Worm (Caenorhabditis elegans) whole organism, L4 larva: ENCODE data around the gene arrd-14.

ENCODE experiments used
- F44E2.7 ChIP-seq: fragments of 200-800 bp; sonication (Bioruptor generic); IDR thresholded peaks from 2 replicates; pipeline ENCODE4 v2.1.2; 2022; ENCODE audit warnings: missing genetic modification characterization, missing compliant biosample characterization
- Y105C5A.15 ChIP-seq: fragments of 200-800 bp; sonication (Bioruptor generic); IDR thresholded peaks from 2 replicates; pipeline ENCODE4 v1.3.6; 2022; ENCODE audit warnings: missing genetic modification characterization, missing compliant biosample characterization
- Y48G9A.11 ChIP-seq: fragments of 200-800 bp; sonication (Bioruptor generic); IDR thresholded peaks from 2 replicates; pipeline ENCODE4 v1.3.6; 2022; ENCODE audit warnings: missing genetic modification reagents, missing genetic modification characterization, missing compliant biosample characterization
- ZK546.5 ChIP-seq, 2 experiments: sonication (generic microtip); optimal IDR thresholded peaks; 2 replicates each; lab custom pipeline; 2017; ENCODE audit warnings: missing biosample characterization in 2 of 2, missing genetic modification characterization in 2 of 2
- aha-1 ChIP-seq: fragments of 150-350 bp; peaks from one replicate; lab custom pipeline; 2014; ENCODE audit warnings: missing biosample characterization, missing genetic modification characterization
- aly-2 ChIP-seq: sonication (generic microtip); optimal IDR thresholded peaks from 2 replicates; lab custom pipeline; 2018; ENCODE audit warnings: missing biosample characterization, missing genetic modification characterization
- ceh-44 ChIP-seq: fragments of 200-800 bp; sonication (Bioruptor generic); IDR thresholded peaks from 2 replicates; pipeline ENCODE4 v1.3.6; 2022; ENCODE audit warnings: missing genetic modification reagents, missing genetic modification characterization, missing compliant biosample characterization
- ces-1 ChIP-seq: fragments of 150-350 bp; sonication (generic microtip); optimal IDR thresholded peaks from 4 replicates; lab custom pipeline; 2014; ENCODE audit warnings: missing biosample characterization, missing genetic modification reagents, missing genetic modification characterization
- daf-16 ChIP-seq, 3 experiments: sonication (generic microtip); optimal IDR thresholded peaks; 2 replicates each; lab custom pipeline; 2016 to 2017; ENCODE audit warnings: missing genetic modification characterization in 3 of 3, missing genetic modification reagents in 3 of 3, mild to moderate bottlenecking in 2 of 3, missing compliant biosample characterization in 2 of 3, missing biosample characterization in 1 of 3, moderate library complexity in 1 of 3
- dmd-6 ChIP-seq: fragments of 200-800 bp; sonication (Bioruptor generic); IDR thresholded peaks from 2 replicates; pipeline ENCODE4 v1.3.6; 2022; ENCODE audit warnings: missing genetic modification reagents, missing genetic modification characterization, missing compliant biosample characterization
- dmd-9 ChIP-seq: fragments of 200-800 bp; sonication (Bioruptor generic); IDR thresholded peaks from 2 replicates; pipeline ENCODE4 v1.3.6; 2022; ENCODE audit warnings: missing genetic modification reagents, missing genetic modification characterization, missing compliant biosample characterization
- dve-1 ChIP-seq: sonication (generic microtip); optimal IDR thresholded peaks from 2 replicates; lab custom pipeline; 2017; ENCODE audit warnings: antibody characterized with exemption, mild to moderate bottlenecking, missing genetic modification characterization, missing compliant biosample characterization; ENCODE audit not compliant: insufficient read depth
- egl-43 ChIP-seq: fragments of 200-800 bp; sonication (Bioruptor generic); IDR thresholded peaks from 2 replicates; pipeline ENCODE4 v1.3.6; 2022; ENCODE audit warnings: missing genetic modification reagents, missing genetic modification characterization, missing compliant biosample characterization
- hif-1 ChIP-seq, 2 experiments: sonication (generic microtip); optimal IDR thresholded peaks; 2 replicates each; lab custom pipeline; 2016 to 2017; ENCODE audit warnings: missing compliant biosample characterization in 2 of 2, missing genetic modification characterization in 2 of 2, missing genetic modification reagents in 2 of 2, missing genotype in 2 of 2, mild to moderate bottlenecking in 1 of 2
- hlh-11 ChIP-seq: fragments of 200-800 bp; sonication (Bioruptor generic); optimal IDR thresholded peaks from 2 replicates; lab custom pipeline; 2018; ENCODE audit warnings: mild to moderate bottlenecking, missing genetic modification characterization, missing compliant biosample characterization
- hlh-30 ChIP-seq: sonication (generic microtip); optimal IDR thresholded peaks from 2 replicates; lab custom pipeline; 2017; ENCODE audit warnings: antibody characterized with exemption, mild to moderate bottlenecking, missing genetic modification characterization, missing compliant biosample characterization; ENCODE audit not compliant: insufficient read depth
- lin-1 ChIP-seq: fragments of 200-800 bp; sonication (Bioruptor generic); IDR thresholded peaks from 2 replicates; pipeline ENCODE4 v1.3.6; 2022; ENCODE audit warnings: missing genetic modification reagents, missing genetic modification characterization, missing compliant biosample characterization
- lsy-2 ChIP-seq, 2 experiments: fragments of 150-350 bp in 1 of 2; sonication (generic microtip) in 1 of 2; optimal IDR thresholded peaks; 2 replicates each; lab custom pipeline; 2014 to 2017; ENCODE audit warnings: missing biosample characterization in 2 of 2, missing genetic modification characterization in 2 of 2
- madf-5 ChIP-seq, 2 experiments: fragments of 200-800 bp; sonication (Bioruptor generic); IDR thresholded peaks; 2 replicates each; pipeline ENCODE4 v1.3.6; 2022; ENCODE audit warnings: missing compliant biosample characterization in 2 of 2, missing genetic modification characterization in 2 of 2
- mdl-1 ChIP-seq, 2 experiments: fragments of 150-350 bp in 1 of 2; sonication (generic microtip) in 1 of 2; optimal IDR thresholded peaks; 2 replicates each; lab custom pipeline; 2014 to 2017; ENCODE audit warnings: missing biosample characterization in 2 of 2, missing genetic modification characterization in 2 of 2
- mep-1 ChIP-seq: fragments of 150-350 bp; sonication (generic microtip); optimal IDR thresholded peaks from 3 replicates; lab custom pipeline; 2014; ENCODE audit warnings: missing biosample characterization, missing genetic modification characterization
- mes-2 ChIP-seq: sonication (generic microtip); optimal IDR thresholded peaks from 2 replicates; lab custom pipeline; 2016; ENCODE audit warnings: missing genotype, mild to moderate bottlenecking, missing genetic modification characterization, missing compliant biosample characterization; ENCODE audit not compliant: poor library complexity, severe bottlenecking
- mxl-3 ChIP-seq: fragments of 200-800 bp; sonication (Bioruptor generic); optimal IDR thresholded peaks from 2 replicates; lab custom pipeline; 2018; ENCODE audit warnings: mild to moderate bottlenecking, missing genetic modification characterization, missing compliant biosample characterization
- nhr-102 ChIP-seq: sonication (generic microtip); optimal IDR thresholded peaks from 2 replicates; lab custom pipeline; 2016; ENCODE audit warnings: mild to moderate bottlenecking, missing genetic modification characterization, moderate library complexity, missing compliant biosample characterization
- nhr-11 ChIP-seq: fragments of 150-350 bp; optimal IDR thresholded peaks from 2 replicates; lab custom pipeline; 2014; ENCODE audit warnings: missing biosample characterization, missing genetic modification characterization
- nhr-111 ChIP-seq: fragments of 200-800 bp; sonication (Bioruptor generic); optimal IDR thresholded peaks from 2 replicates; lab custom pipeline; 2018; ENCODE audit warnings: mild to moderate bottlenecking, missing genetic modification characterization, missing compliant biosample characterization
- nhr-28 ChIP-seq: fragments of 150-350 bp; optimal IDR thresholded peaks from 2 replicates; lab custom pipeline; 2014; ENCODE audit warnings: missing biosample characterization, missing genetic modification characterization
- nhr-42 ChIP-seq: fragments of 200-800 bp; sonication (Bioruptor generic); IDR thresholded peaks from 2 replicates; pipeline ENCODE4 v1.3.6; 2022; ENCODE audit warnings: missing genetic modification characterization, missing compliant biosample characterization
- nhr-48 ChIP-seq: sonication (generic microtip); optimal IDR thresholded peaks from 2 replicates; lab custom pipeline; 2016; ENCODE audit warnings: mild to moderate bottlenecking, missing genetic modification characterization, missing compliant biosample characterization
- nhr-6 ChIP-seq: fragments of 150-350 bp; optimal IDR thresholded peaks from 2 replicates; lab custom pipeline; 2014; ENCODE audit warnings: missing biosample characterization, missing genetic modification characterization
- nhr-77 ChIP-seq: fragments of 150-350 bp; optimal IDR thresholded peaks from 2 replicates; lab custom pipeline; 2014; ENCODE audit warnings: missing biosample characterization, missing genetic modification characterization
- php-3 ChIP-seq: fragments of 200-800 bp; sonication (Bioruptor generic); IDR thresholded peaks from 2 replicates; pipeline ENCODE4 v1.3.6; 2022; ENCODE audit warnings: missing genetic modification reagents, missing genetic modification characterization, missing compliant biosample characterization
- pqm-1 ChIP-seq: sonication (generic microtip); optimal IDR thresholded peaks from 2 replicates; lab custom pipeline; 2017; ENCODE audit warnings: missing biosample characterization, missing genetic modification characterization
- spr-3 ChIP-seq: fragments of 200-800 bp; sonication (Bioruptor generic); optimal IDR thresholded peaks from 2 replicates; lab custom pipeline; 2018; ENCODE audit warnings: mild to moderate bottlenecking, missing genetic modification characterization, missing compliant biosample characterization
- tra-1 ChIP-seq: fragments of 200-800 bp; sonication (Bioruptor generic); IDR thresholded peaks from 2 replicates; pipeline ENCODE4 v1.3.6; 2022; ENCODE audit warnings: missing genetic modification reagents, missing genetic modification characterization, missing compliant biosample characterization
- unc-130 ChIP-seq: sonication (generic microtip); optimal IDR thresholded peaks from 2 replicates; lab custom pipeline; 2016; ENCODE audit warnings: missing genetic modification reagents, missing genetic modification characterization, missing compliant biosample characterization
- unc-39 ChIP-seq: sonication (generic microtip); optimal IDR thresholded peaks from 2 replicates; lab custom pipeline; 2017; ENCODE audit warnings: missing biosample characterization, missing genetic modification characterization
- unc-62 ChIP-seq, 3 experiments: fragments of 150-350 bp in 1 of 3; sonication (generic microtip); optimal IDR thresholded peaks in 2 of 3; peaks in 1 of 3; 1 replicate in 1 of 3; 2 replicates in 2 of 3; lab custom pipeline; 2014 to 2017; ENCODE audit warnings: missing biosample characterization in 3 of 3, missing genetic modification characterization in 3 of 3, missing genetic modification reagents in 3 of 3, missing genotype in 1 of 3
- ztf-7 ChIP-seq: fragments of 150-350 bp; optimal IDR thresholded peaks from 2 replicates; lab custom pipeline; 2014; ENCODE audit warnings: missing biosample characterization, missing genetic modification characterization

Gene arrd-14

ce11 chrII:13737751-13738525 is 14.2 kb upstream of the arrd-14 start:
- peak; percentile 61 for TF ChIP-seq nhr-102 (tag; lab: Kevin White, UChicago)
- peak; percentile 10 for TF ChIP-seq pqm-1 (tag; lab: Kevin White, UChicago)
- TF ChIP-seq ZK546.5 (tag; optimal IDR thresholded peaks at IDR 0.05; lab: Kevin White, UChicago), result no peak
- TF ChIP-seq hlh-11 (tag; lab: Kevin White, UChicago), result peak; percentile 87
- no peak for TF ChIP-seq nhr-11 (tag; lab: Kevin White, UChicago)
- 0 out of 2 replicates have a peak, but pooled peaks have one; percentile 12 for TF ChIP-seq lin-1 (GFP tag; lab: Robert Waterston, UW)
- TF ChIP-seq egl-43 (GFP tag; lab: Robert Waterston, UW), result no peak
- peak in 1 of 2 experiments; percentile 1 for TF ChIP-seq lsy-2 (tag; optimal IDR thresholded peaks at IDR 0.05; lab: Kevin White, UChicago)
- TF ChIP-seq madf-5 (GFP tag; IDR thresholded peaks at IDR 0.05; lab: Robert Waterston, UW), result no peak
- peak; percentile 29 for TF ChIP-seq mes-2
- peak; percentile 52 for TF ChIP-seq mxl-3 (GFP tag; lab: Kevin White, UChicago)
- TF ChIP-seq nhr-48, result peak; percentile 51
- TF ChIP-seq nhr-28, result peak; percentile 67
- peak; percentile 42 for TF ChIP-seq aha-1 (tag; lab: Kevin White, UChicago)
- TF ChIP-seq tra-1 (GFP tag; lab: Robert Waterston, UW), result no peak
- TF ChIP-seq nhr-77, result peak; percentile 84
- no peak for TF ChIP-seq dmd-9 (GFP tag; lab: Robert Waterston, UW)
- TF ChIP-seq aly-2 (tag; lab: Kevin White, UChicago), result no peak
- peak; percentile 77 for TF ChIP-seq dve-1 (tag; lab: Kevin White, UChicago)
- TF ChIP-seq nhr-42 (GFP tag; lab: Robert Waterston, UW), result 0 out of 2 replicates have a peak, but pooled peaks have one; percentile 51
- TF ChIP-seq php-3, result peak; percentile 39; the same call in 1 of the 2 replicates
- no peak for TF ChIP-seq daf-16 (GFP tag; optimal IDR thresholded peaks at IDR 0.05; lab: Kevin White, UChicago)
- peak; percentile 99 for TF ChIP-seq daf-16 (tag; optimal IDR thresholded peaks at IDR 0.05; lab: Kevin White, UChicago)
- TF ChIP-seq mdl-1 (tag; optimal IDR thresholded peaks at IDR 0.05; lab: Kevin White, UChicago), result peak in 1 of 2 experiments; percentile 68
- TF ChIP-seq hif-1 (tag; optimal IDR thresholded peaks at IDR 0.05; lab: Kevin White, UChicago), result peak in 1 of 2 experiments; percentile 22
- peak; percentile 23 for TF ChIP-seq hlh-30 (tag; lab: Kevin White, UChicago)
- TF ChIP-seq dmd-6 (GFP tag; lab: Robert Waterston, UW), result peak; percentile 61

- TF ChIP-seq aha-1 (tag; lab: Kevin White, UChicago) (peak; percentile 83), ztf-7 (no peak)
Measured at ce11 chrII:13739423-13739822, 12.7 kb upstream of the arrd-14 start.

ce11 chrII:13741449-13741848 is 10.7 kb upstream of the arrd-14 start, which contains the start of gene mig-14:
TSS of gene mig-14 (plus strand) at chrII:13741738.
- TF ChIP-seq nhr-6 (tag; lab: Kevin White, UChicago) (no peak), aha-1 (tag; lab: Kevin White, UChicago) (peak; percentile 20)
- TF ChIP-seq, all 104 proteins: peak for 1

- no peak for TF ChIP-seq lin-1 (GFP tag; lab: Robert Waterston, UW)
- TF ChIP-seq aha-1 (tag; lab: Kevin White, UChicago), result peak; percentile 83
- TF ChIP-seq unc-62 (GFP tag; optimal IDR thresholded peaks at IDR 0.05 in 1 of 2; lab: Kevin White, UChicago), result peak in 1 of 2 experiments; percentile 34
- TF ChIP-seq unc-62 (tag; optimal IDR thresholded peaks at IDR 0.05; lab: Kevin White, UChicago), result no peak
Measured at ce11 chrII:13750128-13750527, 2.0 kb upstream of the arrd-14 start.

ce11 chrII:13751030-13751429 is 1.1 kb upstream of the arrd-14 start:
- TF ChIP-seq lin-1 (GFP tag; lab: Robert Waterston, UW), result no peak
- TF ChIP-seq unc-39, result no peak
- TF ChIP-seq egl-43 (GFP tag; lab: Robert Waterston, UW), result no peak
- no peak for TF ChIP-seq spr-3 (GFP tag; lab: Kevin White, UChicago)
- no peak for TF ChIP-seq ces-1
- no peak for TF ChIP-seq ceh-44
- peak in 1 of 2 experiments; percentile 11 for TF ChIP-seq mdl-1 (tag; optimal IDR thresholded peaks at IDR 0.05; lab: Kevin White, UChicago)
- TF ChIP-seq F44E2.7 (GFP tag; lab: Robert Waterston, UW), result no peak
- TF ChIP-seq nhr-111, result no peak
- no peak for TF ChIP-seq unc-130
- no peak for TF ChIP-seq nhr-42 (GFP tag; lab: Robert Waterston, UW)
- no peak for TF ChIP-seq Y48G9A.11 (GFP tag; lab: Robert Waterston, UW)
- TF ChIP-seq nhr-28, result peak; percentile 13
- 0 out of 2 replicates have a peak, but pooled peaks have one; percentile 27 for TF ChIP-seq tra-1 (GFP tag; lab: Robert Waterston, UW)
- TF ChIP-seq mep-1 (tag; lab: Kevin White, UChicago), result no peak
- no peak for TF ChIP-seq php-3
- TF ChIP-seq Y105C5A.15, result no peak
- TF ChIP-seq aha-1 (tag; lab: Kevin White, UChicago), result no peak
